Fruit fly (Drosophila melanogaster) whole organism, larva: ENCODE results near the gene qin.

ENCODE experiments used
- noc ChIP-seq: fragments of 200-800 bp; sonication (Bioruptor generic); optimal IDR thresholded peaks from 3 replicates; lab custom pipeline; 2019; ENCODE audit warnings: missing biosample characterization, mild to moderate bottlenecking, missing genetic modification characterization, moderate library complexity

qin gene

dm6 chr3R:18585259-18585858 is 5.5 kb upstream of the qin start:
- no peak for TF ChIP-seq noc (tag; lab: Kevin White, UChicago)

- TF ChIP-seq noc (tag; lab: Kevin White, UChicago): no peak
Measured at dm6 chr3R:18598391-18598790, 7.6 kb downstream of the qin start, which contains the start of gene Tssk. Tssk (plus strand) TSS chr3R:18598691.

- no peak for TF ChIP-seq noc (tag; lab: Kevin White, UChicago)
Measured at dm6 chr3R:18616007-18616406, 25.2 kb downstream of the qin start.

dm6 chr3R:18617411-18617810 is 26.6 kb downstream of the qin start, which contains the start of gene CG7695:
CG7695 (minus strand) TSS chr3R:18617511.
- no peak for TF ChIP-seq noc (tag; lab: Kevin White, UChicago)

- TF ChIP-seq noc (tag; lab: Kevin White, UChicago): no peak
Measured at dm6 chr3R:18619451-18619942, 28.7 kb downstream of the qin start.

dm6 chr3R:18621230-18621629 is 30.4 kb downstream of the qin start, which contains the start of gene CG14304:
CG14304 (minus strand) TSS chr3R:18621327.
- no peak for TF ChIP-seq noc (tag; lab: Kevin White, UChicago)

- TF ChIP-seq noc (tag; lab: Kevin White, UChicago): no peak
Measured at dm6 chr3R:18624541-18624940, 33.7 kb downstream of the qin start.

dm6 chr3R:18628311-18628811 is 37.5 kb downstream of the qin start:
- no peak for TF ChIP-seq noc (tag; lab: Kevin White, UChicago)

- TF ChIP-seq noc (tag; lab: Kevin White, UChicago): no peak
Measured at dm6 chr3R:18633099-18633498, 42.3 kb downstream of the qin start.

dm6 chr3R:18639662-18640061 is 48.8 kb downstream of the qin start:
- no peak for TF ChIP-seq noc (tag; lab: Kevin White, UChicago)

- no peak for TF ChIP-seq noc (tag; lab: Kevin White, UChicago)
Measured at dm6 chr3R:18641242-18641757, 50.5 kb downstream of the qin start, which contains the start of gene CG14301. CG14301 (minus strand) TSS chr3R:18641457.

dm6 chr3R:18643646-18644045 is 52.8 kb downstream of the qin start:
- TF ChIP-seq noc (tag; lab: Kevin White, UChicago): no peak

- no peak for TF ChIP-seq noc (tag; lab: Kevin White, UChicago)
Measured at dm6 chr3R:18658380-18658944, 67.6 kb downstream of the qin start.

- TF ChIP-seq noc (tag; lab: Kevin White, UChicago): peak; percentile 74
Measured at dm6 chr3R:18658945-18659642, 68.3 kb downstream of the qin start, which contains the start of the genes CG31224 and CstF64. CG31224 (minus strand) TSS chr3R:18659309. CstF64 (plus strand) TSS chr3R:18659618.

- TF ChIP-seq noc (tag; lab: Kevin White, UChicago): peak; percentile 29
Measured at dm6 chr3R:18663525-18663924, 72.7 kb downstream of the qin start, which contains the start of the genes Cpsf73 and Gos28. Cpsf73 (minus strand) TSS chr3R:18663552. Gos28 (plus strand) TSS chr3R:18663738.

- no peak for TF ChIP-seq noc (tag; lab: Kevin White, UChicago)
Measured at dm6 chr3R:18665061-18665460, 74.2 kb downstream of the qin start, which contains the start of gene CG31231. CG31231 (plus strand) TSS chr3R:18665361.
